Worm (Caenorhabditis elegans) whole organism, late embryonic: ENCODE results near the gene sre-24.

Source experiments
- C38D4.7 ChIP-seq: fragments of 200-800 bp; sonication (Bioruptor generic); optimal IDR thresholded peaks from 2 replicates; lab custom pipeline; 2018; ENCODE audit warnings: mild to moderate bottlenecking, missing genetic modification characterization, moderate library complexity, missing compliant biosample characterization
- F13H6.1 ChIP-seq: sonication (generic microtip); optimal IDR thresholded peaks from 2 replicates; lab custom pipeline; 2016; ENCODE audit warnings: missing genetic modification characterization, missing compliant biosample characterization
- K09A11.1 ChIP-seq: sonication (generic microtip); optimal IDR thresholded peaks from 2 replicates; lab custom pipeline; 2017; ENCODE audit warnings: antibody characterized with exemption, mild to moderate bottlenecking, missing genetic modification characterization, missing compliant biosample characterization; ENCODE audit not compliant: insufficient read depth
- T23F11.4 ChIP-seq: fragments of 200-800 bp; sonication (Bioruptor generic); optimal IDR thresholded peaks from 2 replicates; lab custom pipeline; 2018; ENCODE audit warnings: mild to moderate bottlenecking, missing genetic modification characterization, missing compliant biosample characterization
- Y22D7AL.16 ChIP-seq: sonication (generic microtip); optimal IDR thresholded peaks from 2 replicates; lab custom pipeline; 2016; ENCODE audit warnings: missing genetic modification characterization, missing compliant biosample characterization
- ceh-14 ChIP-seq: sonication (generic microtip); optimal IDR thresholded peaks from 2 replicates; lab custom pipeline; 2016; ENCODE audit warnings: missing genotype, missing genetic modification characterization, missing compliant biosample characterization
- ceh-18 ChIP-seq: sonication (generic microtip); optimal IDR thresholded peaks from 2 replicates; lab custom pipeline; 2016; ENCODE audit warnings: missing genetic modification characterization, missing compliant biosample characterization
- ceh-24 ChIP-seq: sonication (generic microtip); optimal IDR thresholded peaks from 2 replicates; lab custom pipeline; 2016; ENCODE audit warnings: mild to moderate bottlenecking, missing genetic modification characterization, missing compliant biosample characterization
- ceh-30 ChIP-seq: fragments of 150-350 bp; optimal IDR thresholded peaks from 2 replicates; lab custom pipeline; 2014; ENCODE audit warnings: missing biosample characterization, missing genetic modification characterization
- ceh-31 ChIP-seq: sonication (generic microtip); optimal IDR thresholded peaks from 2 replicates; lab custom pipeline; 2016; ENCODE audit warnings: missing genetic modification characterization, missing compliant biosample characterization
- ceh-34 ChIP-seq: sonication (generic microtip); optimal IDR thresholded peaks from 2 replicates; lab custom pipeline; 2016; ENCODE audit warnings: mild to moderate bottlenecking, missing genetic modification characterization, missing compliant biosample characterization
- ceh-45 ChIP-seq: fragments of 200-800 bp; sonication (Bioruptor generic); IDR thresholded peaks from 2 replicates; pipeline ENCODE4 v1.3.6; 2022; ENCODE audit warnings: missing genetic modification reagents, missing genetic modification characterization, missing compliant biosample characterization
- ceh-6 ChIP-seq: fragments of 200-800 bp; sonication (Bioruptor generic); optimal IDR thresholded peaks from 2 replicates; lab custom pipeline; 2018; ENCODE audit warnings: mild to moderate bottlenecking, missing genetic modification characterization, missing compliant biosample characterization
- ceh-9 ChIP-seq: sonication (generic microtip); optimal IDR thresholded peaks from 2 replicates; lab custom pipeline; 2016; ENCODE audit warnings: mild to moderate bottlenecking, missing genetic modification characterization, inconsistent platforms, missing compliant biosample characterization
- che-1 ChIP-seq: sonication (generic microtip); optimal IDR thresholded peaks from 2 replicates; lab custom pipeline; 2016; ENCODE audit warnings: mild to moderate bottlenecking, missing genetic modification characterization, missing compliant biosample characterization
- dmd-4 ChIP-seq: sonication (generic microtip); optimal IDR thresholded peaks from 2 replicates; lab custom pipeline; 2016; ENCODE audit warnings: borderline replicate concordance, missing genetic modification characterization, missing compliant biosample characterization
- fax-1 ChIP-seq: sonication (generic microtip); optimal IDR thresholded peaks from 2 replicates; lab custom pipeline; 2016; ENCODE audit warnings: missing genotype, missing genetic modification characterization, missing compliant biosample characterization
- hlh-30 ChIP-seq: sonication (generic microtip); optimal IDR thresholded peaks from 2 replicates; lab custom pipeline; 2017; ENCODE audit warnings: antibody characterized with exemption, missing genetic modification characterization, missing compliant biosample characterization; ENCODE audit not compliant: insufficient read depth
- lin-11 ChIP-seq: fragments of 200-800 bp; sonication (Bioruptor generic); optimal IDR thresholded peaks from 2 replicates; lab custom pipeline; 2018; ENCODE audit warnings: mild to moderate bottlenecking, missing genetic modification characterization, missing compliant biosample characterization
- madf-2 ChIP-seq: sonication (generic microtip); optimal IDR thresholded peaks from 2 replicates; lab custom pipeline; 2017; ENCODE audit warnings: missing genetic modification characterization, missing compliant biosample characterization
- nfya-1 ChIP-seq: sonication (generic microtip); optimal IDR thresholded peaks from 2 replicates; lab custom pipeline; 2017; ENCODE audit warnings: missing genetic modification characterization, mild to moderate bottlenecking, missing compliant biosample characterization, antibody characterized with exemption, moderate library complexity
- nhr-11 ChIP-seq: fragments of 150-350 bp; optimal IDR thresholded peaks from 2 replicates; lab custom pipeline; 2014; ENCODE audit warnings: missing biosample characterization, missing genetic modification characterization
- nhr-232 ChIP-seq: sonication (generic microtip); optimal IDR thresholded peaks from 2 replicates; lab custom pipeline; 2016; ENCODE audit warnings: missing genetic modification characterization, missing compliant biosample characterization
- odd-2 ChIP-seq: sonication (generic microtip); optimal IDR thresholded peaks from 2 replicates; lab custom pipeline; 2017; ENCODE audit warnings: antibody characterized with exemption, mild to moderate bottlenecking, missing genetic modification characterization, missing compliant biosample characterization
- pat-9 ChIP-seq: fragments of 200-800 bp; sonication (Bioruptor generic); optimal IDR thresholded peaks from 2 replicates; lab custom pipeline; 2018; ENCODE audit warnings: mild to moderate bottlenecking, missing genetic modification characterization, moderate library complexity, missing compliant biosample characterization
- pax-1 ChIP-seq: fragments of 150-350 bp; optimal IDR thresholded peaks from 2 replicates; lab custom pipeline; 2014; ENCODE audit warnings: missing biosample characterization, missing genetic modification characterization
- pha-2 ChIP-seq: sonication (generic microtip); optimal IDR thresholded peaks from 2 replicates; lab custom pipeline; 2017; ENCODE audit warnings: mild to moderate bottlenecking, missing genetic modification characterization, missing compliant biosample characterization
- pha-4 ChIP-seq: fragments of 150-350 bp; optimal IDR thresholded peaks from 2 replicates; lab custom pipeline; 2018; ENCODE audit warnings: missing biosample characterization, missing genetic modification reagents, missing genetic modification characterization
- ref-2 ChIP-seq: sonication (generic microtip); optimal IDR thresholded peaks from 2 replicates; lab custom pipeline; 2016; ENCODE audit warnings: missing genetic modification characterization, missing compliant biosample characterization
- sox-2 ChIP-seq: fragments of 200-800 bp; sonication (Bioruptor generic); IDR thresholded peaks from 2 replicates; pipeline ENCODE4 v1.3.6; 2022; ENCODE audit warnings: missing genetic modification reagents, missing genetic modification characterization, missing compliant biosample characterization
- sox-4 ChIP-seq: sonication (generic microtip); optimal IDR thresholded peaks from 2 replicates; lab custom pipeline; 2017; ENCODE audit warnings: mild to moderate bottlenecking, missing genetic modification characterization, inconsistent platforms, missing compliant biosample characterization
- syd-9 ChIP-seq: sonication (generic microtip); optimal IDR thresholded peaks from 2 replicates; lab custom pipeline; 2016; ENCODE audit warnings: mild to moderate bottlenecking, missing genetic modification characterization, moderate library complexity, missing compliant biosample characterization
- tbx-2 ChIP-seq: sonication (generic microtip); optimal IDR thresholded peaks from 2 replicates; lab custom pipeline; 2016; ENCODE audit warnings: missing genetic modification characterization, missing compliant biosample characterization
- tbx-7 ChIP-seq: sonication (generic microtip); optimal IDR thresholded peaks from 2 replicates; lab custom pipeline; 2016; ENCODE audit warnings: missing genotype, missing genetic modification characterization, missing compliant biosample characterization
- ttx-3 ChIP-seq: sonication (generic microtip); optimal IDR thresholded peaks from 2 replicates; lab custom pipeline; 2016; ENCODE audit warnings: missing genetic modification reagents, missing genetic modification characterization, missing compliant biosample characterization
- unc-42 ChIP-seq: sonication (generic microtip); optimal IDR thresholded peaks from 2 replicates; lab custom pipeline; 2016; ENCODE audit warnings: missing genotype, missing genetic modification characterization, missing compliant biosample characterization
- unc-55 ChIP-seq: sonication (generic microtip); optimal IDR thresholded peaks from 2 replicates; lab custom pipeline; 2017; ENCODE audit warnings: missing biosample characterization, missing genetic modification reagents, missing genetic modification characterization
- zip-5 ChIP-seq: sonication (generic microtip); optimal IDR thresholded peaks from 2 replicates; lab custom pipeline; 2016; ENCODE audit warnings: missing genetic modification characterization, missing compliant biosample characterization

Gene sre-24

DNA sequence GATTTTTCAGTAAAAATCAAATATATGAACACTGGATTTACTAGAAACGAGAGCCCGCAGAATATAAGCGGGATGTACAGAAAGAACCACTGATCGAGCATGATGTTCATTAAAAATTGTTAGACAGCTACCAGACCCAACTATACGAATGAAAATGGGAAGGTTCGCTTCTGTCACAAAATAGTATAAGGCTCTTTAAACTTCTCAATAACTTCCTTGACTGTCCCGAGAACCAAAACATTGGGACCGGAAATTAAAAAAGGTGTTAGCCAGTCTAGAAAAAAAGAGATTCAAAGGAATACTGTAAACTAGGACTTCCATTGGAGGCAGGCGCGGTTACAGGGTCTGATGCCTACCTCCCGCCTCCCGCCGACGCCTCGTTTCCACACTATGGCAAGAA is 26.7 kb upstream of the sre-24 start, which contains the start of gene srj-55:
Gene srj-55, minus strand, starts transcription at position 101 of the 400 bp plus-strand sequence.
- TF ChIP-seq ceh-6 (GFP tag; lab: Kevin White, UChicago) (no peak), lin-11 (no peak), nhr-232 (no peak), F13H6.1 (tag; lab: Kevin White, UChicago) (no peak), tbx-2 (tag; lab: Kevin White, UChicago) (no peak), ceh-14 (tag; lab: Kevin White, UChicago) (no peak), ceh-45 (GFP tag; lab: Robert Waterston, UW) (no peak), unc-55 (no peak), ttx-3 (tag; lab: Kevin White, UChicago) (no peak), syd-9 (tag; lab: Kevin White, UChicago) (no peak), nfya-1 (tag; lab: Kevin White, UChicago) (no peak), unc-42 (tag; lab: Kevin White, UChicago) (no peak), fax-1 (tag; lab: Kevin White, UChicago) (no peak), pha-4 (no peak), ceh-18 (tag; lab: Kevin White, UChicago) (no peak), odd-2 (tag; lab: Kevin White, UChicago) (no peak), ceh-34 (tag; lab: Kevin White, UChicago) (no peak), ceh-9 (no peak), ceh-31 (tag; lab: Kevin White, UChicago) (no peak), tbx-7 (tag; lab: Kevin White, UChicago) (no peak)

DNA sequence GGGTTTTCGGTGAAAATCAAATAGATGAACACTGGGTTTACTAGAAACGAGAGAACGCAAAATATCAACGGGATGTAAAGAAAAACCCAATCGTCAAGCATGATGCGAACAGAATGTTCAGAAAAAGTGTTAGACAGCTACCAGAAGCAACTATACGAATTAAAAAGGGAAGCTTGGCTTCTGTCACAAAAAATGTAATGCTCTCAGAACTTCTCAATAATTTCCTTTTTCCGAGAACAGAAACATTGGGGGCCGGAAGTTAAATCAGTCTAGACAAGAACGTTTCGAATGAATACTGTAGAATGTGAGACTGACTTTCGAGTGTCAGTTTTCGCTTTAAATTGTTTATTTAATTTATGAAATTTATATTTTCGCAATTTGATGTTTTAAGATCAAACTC is 24.8 kb upstream of the sre-24 start, which contains the start of gene srj-54:
Gene srj-54, minus strand, starts transcription at position 101 of the 400 bp plus-strand sequence.
- TF ChIP-seq nfya-1 (tag; lab: Kevin White, UChicago) (no peak), syd-9 (tag; lab: Kevin White, UChicago) (no peak), pax-1 (tag; lab: Kevin White, UChicago) (no peak), T23F11.4 (GFP tag; lab: Kevin White, UChicago) (no peak), dmd-4 (no peak), ceh-24 (tag; lab: Kevin White, UChicago) (no peak), unc-55 (no peak), ref-2 (tag; lab: Kevin White, UChicago) (no peak), Y22D7AL.16 (tag; lab: Kevin White, UChicago) (no peak), pha-4 (no peak), che-1 (tag; lab: Kevin White, UChicago) (no peak), hlh-30 (tag; lab: Kevin White, UChicago) (no peak), C38D4.7 (GFP tag; lab: Kevin White, UChicago) (no peak)

DNA sequence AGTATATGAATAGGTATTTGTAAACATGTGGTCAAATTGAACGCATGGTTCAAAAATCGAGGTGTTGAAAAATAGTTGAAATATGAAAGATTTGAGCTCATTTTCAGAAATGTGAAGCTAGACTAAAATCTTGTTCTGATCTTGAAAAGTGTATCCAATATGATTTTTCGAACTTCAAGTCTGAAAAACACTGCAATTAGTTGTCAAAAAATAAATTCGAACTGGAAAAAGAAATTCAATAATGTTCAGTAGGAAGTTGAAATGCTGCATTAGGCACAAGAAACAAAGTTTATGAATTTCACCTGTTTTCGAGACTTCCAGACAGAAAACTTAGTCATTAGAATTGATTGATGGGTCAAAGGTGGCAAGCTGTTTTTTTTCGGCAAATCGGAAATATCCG is 23.0 kb upstream of the sre-24 start, which contains the start of gene srh-270:
Gene srh-270, minus strand, starts transcription at position 101 of the 400 bp plus-strand sequence.
- TF ChIP-seq ceh-18 (tag; lab: Kevin White, UChicago): no peak
- TF ChIP-seq sox-4 (tag; lab: Kevin White, UChicago): no peak
- TF ChIP-seq nhr-11 (tag; lab: Kevin White, UChicago): no peak
- no peak for TF ChIP-seq ttx-3 (tag; lab: Kevin White, UChicago)
- TF ChIP-seq pat-9 (tag; lab: Kevin White, UChicago): no peak
- TF ChIP-seq nfya-1 (tag; lab: Kevin White, UChicago): no peak
- no peak for TF ChIP-seq ceh-30
- TF ChIP-seq unc-55: no peak
- TF ChIP-seq zip-5 (tag; lab: Kevin White, UChicago): no peak
- TF ChIP-seq madf-2 (tag; lab: Kevin White, UChicago): no peak
- no peak for TF ChIP-seq ceh-9
- no peak for TF ChIP-seq ceh-45 (GFP tag; lab: Robert Waterston, UW)
- TF ChIP-seq nhr-232: no peak
- no peak for TF ChIP-seq pha-2 (tag; lab: Kevin White, UChicago)
- no peak for TF ChIP-seq K09A11.1
- no peak for TF ChIP-seq sox-2
